Fruit fly (Drosophila melanogaster): ENCODE data around the gene upd1.

dm6 chrX:18356141-18356600, 47.1 kb upstream of the upd1 start, which contains the start of gene kairos:
- TF ChIP-seq OdsH (GFP tag; optimal IDR thresholded peaks at IDR 0.05) (no peak), CG32006 (GFP tag; optimal IDR thresholded peaks at IDR 0.05) (no peak), Ets21C (GFP tag; optimal IDR thresholded peaks at IDR 0.05) (no peak), CG34406 (GFP tag; optimal IDR thresholded peaks at IDR 0.05) (no peak), Gug (GFP tag; IDR thresholded peaks at IDR 0.05) (no peak)
